Worm (Caenorhabditis elegans) whole organism, L3 larva: ENCODE results near the gene yif-1.

Source experiments
- snpc-4 ChIP-seq: fragments of 150-350 bp; optimal IDR thresholded peaks from 2 replicates; lab custom pipeline; 2014; ENCODE audit warnings: missing biosample characterization, missing genetic modification characterization
- zag-1 ChIP-seq: fragments of 150-350 bp; optimal IDR thresholded peaks from 2 replicates; lab custom pipeline; 2014; ENCODE audit warnings: missing biosample characterization, missing genetic modification characterization
- ztf-11 ChIP-seq: fragments of 150-350 bp; optimal IDR thresholded peaks from 2 replicates; lab custom pipeline; 2014; ENCODE audit warnings: missing biosample characterization, missing genetic modification characterization

- TF ChIP-seq zag-1 (tag; lab: Kevin White, UChicago) (no peak), ztf-11 (tag; lab: Kevin White, UChicago) (no peak), snpc-4 (tag; lab: Kevin White, UChicago) (no peak)
Measured at ce11 chrV:10023062-10023536, 31.6 kb downstream of the yif-1 start.
